Fruit fly (Drosophila melanogaster) whole organism, embryonic: ENCODE results near the gene CG5986.
A peak's percentile ranks its signal among the peaks of the same experiment; 100 is the strongest.

Experiments
- Abd-B ChIP-seq: fragments of 200-800 bp; sonication (Bioruptor generic); optimal IDR thresholded peaks from 2 replicates; lab custom pipeline; 2018; ENCODE audit warnings: missing biosample characterization, mild to moderate bottlenecking, missing genetic modification characterization, moderate library complexity
- Awh ChIP-seq: fragments of 200-800 bp; sonication (Bioruptor generic); IDR thresholded peaks from 2 replicates; pipeline ENCODE4, ENCODE4 v1.3.6; 2022; ENCODE audit warnings: missing biosample characterization, missing genetic modification characterization
- B-H1 ChIP-seq: fragments of 200-800 bp; sonication (Bioruptor generic); IDR thresholded peaks from 3 replicates; pipeline ENCODE4 v1.3.6; 2022; ENCODE audit warnings: missing biosample characterization, missing genetic modification characterization
- BtbVII ChIP-seq: fragments of 200-800 bp; sonication (Bioruptor generic); optimal IDR thresholded peaks from 3 replicates; lab custom pipeline; 2017; ENCODE audit warnings: missing biosample characterization, mild to moderate bottlenecking, missing genetic modification characterization
- CG11456 ChIP-seq: fragments of 200-800 bp; sonication (Bioruptor generic); IDR thresholded peaks from 3 replicates; pipeline ENCODE4 v1.3.6; 2022; ENCODE audit warnings: missing biosample characterization, missing genetic modification characterization
- CG11695 ChIP-seq: fragments of 200-800 bp; sonication (Bioruptor generic); IDR thresholded peaks from 3 replicates; pipeline ENCODE4 v1.3.6; 2022; ENCODE audit warnings: missing biosample characterization, missing genetic modification characterization
- CG12391 ChIP-seq: fragments of 200-800 bp; sonication (Bioruptor generic); optimal IDR thresholded peaks from 3 replicates; lab custom pipeline; 2018; ENCODE audit warnings: missing biosample characterization, mild to moderate bottlenecking, missing genetic modification characterization, moderate library complexity
- CG12744 ChIP-seq: fragments of 200-800 bp; sonication (Bioruptor generic); optimal IDR thresholded peaks from 2 replicates; lab custom pipeline; 2016; ENCODE audit warnings: missing biosample characterization, missing genetic modification characterization
- CG17359 ChIP-seq: fragments of 200-800 bp; sonication (Bioruptor generic); optimal IDR thresholded peaks from 3 replicates; lab custom pipeline; 2018; ENCODE audit warnings: missing biosample characterization, mild to moderate bottlenecking, missing genetic modification characterization, moderate library complexity
- CG18599 ChIP-seq: fragments of 200-800 bp; sonication (Bioruptor generic); optimal IDR thresholded peaks from 3 replicates; lab custom pipeline; 2017; ENCODE audit warnings: missing biosample characterization, missing genetic modification characterization, mild to moderate bottlenecking, moderate library complexity, missing genetic modification reagents
- CG31224 ChIP-seq: fragments of 200-800 bp; sonication (Bioruptor generic); IDR thresholded peaks from 2 replicates; pipeline ENCODE4 v1.3.6; 2022; ENCODE audit warnings: missing biosample characterization, missing genetic modification characterization
- CG32767 ChIP-seq: fragments of 200-800 bp; sonication (Bioruptor generic); IDR thresholded peaks from 2 replicates; pipeline ENCODE4 v1.3.6; 2022; ENCODE audit warnings: missing biosample characterization, missing genetic modification characterization
- CG3838 ChIP-seq: fragments of 200-800 bp; sonication (Bioruptor generic); optimal IDR thresholded peaks from 3 replicates; lab custom pipeline; 2016; ENCODE audit warnings: missing biosample characterization, missing genetic modification characterization
- CG42726 ChIP-seq: fragments of 200-800 bp; sonication (Bioruptor generic); IDR thresholded peaks from 2 replicates; pipeline ENCODE4 v1.3.6; 2022; ENCODE audit warnings: missing biosample characterization, missing genetic modification characterization; ENCODE audit not compliant: partially characterized antibody
- CG4854 ChIP-seq: fragments of 200-800 bp; sonication (Bioruptor generic); optimal IDR thresholded peaks from 2 replicates; lab custom pipeline; 2016; ENCODE audit warnings: missing biosample characterization, missing genetic modification characterization, inconsistent platforms
- CG6689 ChIP-seq: fragments of 200-800 bp; sonication (Bioruptor generic); IDR thresholded peaks from 2 replicates; pipeline ENCODE4 v1.3.6; 2022; ENCODE audit warnings: missing biosample characterization, missing genetic modification characterization
- CG7372 ChIP-seq: fragments of 200-800 bp; sonication (Bioruptor generic); IDR thresholded peaks from 2 replicates; pipeline ENCODE4 v1.3.6; 2022; ENCODE audit warnings: missing biosample characterization, missing genetic modification characterization
- D ChIP-seq, 2 experiments: fragments of 200-800 bp in 1 of 2; fragments of >200 bp in 1 of 2; sonication (Bioruptor generic) in 1 of 2; optimal IDR thresholded peaks; 2 replicates in 1 of 2; 3 replicates in 1 of 2; lab custom pipeline; 2017; ENCODE audit warnings: mild to moderate bottlenecking in 1 of 2, missing biosample characterization in 1 of 2, missing genetic modification characterization in 1 of 2, missing genetic modification reagents in 1 of 2
- E2f1 ChIP-seq: fragments of 200-800 bp; sonication (Bioruptor generic); IDR thresholded peaks from 2 replicates; pipeline ENCODE4 v1.3.6; 2022; ENCODE audit warnings: missing biosample characterization, missing genetic modification characterization
- HHEX ChIP-seq: fragments of 200-800 bp; sonication (Bioruptor generic); optimal IDR thresholded peaks from 3 replicates; lab custom pipeline; 2017; ENCODE audit warnings: missing biosample characterization, mild to moderate bottlenecking, missing genetic modification characterization, missing genetic modification reagents
- HLH3B ChIP-seq: fragments of 200-800 bp; sonication (Bioruptor generic); IDR thresholded peaks from 2 replicates; pipeline ENCODE4 v1.3.6; 2022; ENCODE audit warnings: missing biosample characterization, missing genetic modification characterization
- HLH54F ChIP-seq: fragments of 200-800 bp; sonication (Bioruptor generic); optimal IDR thresholded peaks from 3 replicates; lab custom pipeline; 2016; ENCODE audit warnings: missing biosample characterization, missing genetic modification characterization
- Lhr ChIP-seq: fragments of 200-800 bp; sonication (Bioruptor generic); optimal IDR thresholded peaks from 3 replicates; lab custom pipeline; 2017; ENCODE audit warnings: mild to moderate bottlenecking, missing biosample characterization, missing genetic modification reagents, missing genetic modification characterization
- MTF-1 ChIP-seq: fragments of 200-800 bp; sonication (Bioruptor generic); optimal IDR thresholded peaks from 2 replicates; lab custom pipeline; 2018; ENCODE audit warnings: missing biosample characterization, mild to moderate bottlenecking, missing genetic modification characterization, borderline replicate concordance
- Meics ChIP-seq: fragments of 200-800 bp; sonication (Bioruptor generic); optimal IDR thresholded peaks from 2 replicates; lab custom pipeline; 2017; ENCODE audit warnings: missing biosample characterization, mild to moderate bottlenecking, missing genetic modification characterization
- Myb ChIP-seq: fragments of 200-800 bp; sonication (Bioruptor generic); optimal IDR thresholded peaks from 2 replicates; lab custom pipeline; 2016; ENCODE audit warnings: missing biosample characterization, missing genetic modification characterization
- NC2α ChIP-seq: fragments of 200-800 bp; sonication (Bioruptor generic); optimal IDR thresholded peaks from 2 replicates; lab custom pipeline; 2016; ENCODE audit warnings: missing biosample characterization, missing genetic modification characterization
- Nf-YB ChIP-seq: fragments of 200-800 bp; sonication (Bioruptor generic); optimal IDR thresholded peaks from 3 replicates; lab custom pipeline; 2019; ENCODE audit warnings: missing biosample characterization, mild to moderate bottlenecking, missing genetic modification characterization, moderate library complexity
- Scr ChIP-seq: fragments of 200-800 bp; sonication (Bioruptor generic); IDR thresholded peaks from 2 replicates; pipeline ENCODE4 v1.3.6; 2022; ENCODE audit warnings: missing biosample characterization, missing genetic modification characterization; ENCODE audit not compliant: partially characterized antibody
- Taf1 ChIP-seq: fragments of 200-800 bp; sonication (Bioruptor generic); IDR thresholded peaks from 2 replicates; pipeline ENCODE4 v1.3.6; 2022; ENCODE audit warnings: missing biosample characterization, missing genetic modification characterization
- abd-A ChIP-seq: fragments of 200-800 bp; sonication (Bioruptor generic); optimal IDR thresholded peaks from 3 replicates; lab custom pipeline; 2019; ENCODE audit warnings: missing biosample characterization, mild to moderate bottlenecking, missing genetic modification characterization, moderate library complexity
- az2 ChIP-seq: fragments of 200-800 bp; sonication (Bioruptor generic); optimal IDR thresholded peaks from 3 replicates; lab custom pipeline; 2016; ENCODE audit warnings: missing biosample characterization, missing genetic modification characterization
- cg ChIP-seq: fragments of 200-800 bp; sonication (Bioruptor generic); optimal IDR thresholded peaks from 3 replicates; lab custom pipeline; 2019; ENCODE audit warnings: missing biosample characterization, mild to moderate bottlenecking, missing genetic modification characterization, moderate library complexity
- ci ChIP-seq: fragments of 200-800 bp; sonication (Bioruptor generic); IDR thresholded peaks from 3 replicates; pipeline ENCODE4 v1.3.6; 2022; ENCODE audit warnings: missing biosample characterization, missing genetic modification characterization
- esg ChIP-seq: fragments of 200-800 bp; sonication (Bioruptor generic); conservative IDR thresholded peaks from 2 replicates; pipeline ENCODE4 v1.3.6; 2022; ENCODE audit warnings: missing biosample characterization, missing genetic modification characterization
- eve ChIP-seq, 2 experiments: fragments of >200 bp; optimal IDR thresholded peaks; 2 replicates each; lab custom pipeline; 2017; ENCODE audit warnings: missing biosample characterization in 2 of 2, missing genetic modification characterization in 2 of 2
- gcm ChIP-seq: fragments of 200-800 bp; sonication (Bioruptor generic); optimal IDR thresholded peaks from 2 replicates; lab custom pipeline; 2019; ENCODE audit warnings: missing biosample characterization, mild to moderate bottlenecking, missing genetic modification characterization, moderate library complexity
- grau ChIP-seq: fragments of 200-800 bp; optimal IDR thresholded peaks from 3 replicates; lab custom pipeline; 2019; ENCODE audit warnings: missing biosample characterization, mild to moderate bottlenecking, missing genetic modification characterization, moderate library complexity
- gsb-n ChIP-seq: fragments of 200-800 bp; sonication (Bioruptor generic); optimal IDR thresholded peaks from 3 replicates; lab custom pipeline; 2018; ENCODE audit warnings: missing biosample characterization, mild to moderate bottlenecking, missing genetic modification characterization
- ham ChIP-seq: fragments of 200-800 bp; sonication (Bioruptor generic); IDR thresholded peaks from 2 replicates; pipeline ENCODE4 v1.3.6; 2022; ENCODE audit warnings: missing biosample characterization, missing genetic modification characterization
- kay ChIP-seq: fragments of 200-800 bp; sonication (Bioruptor generic); optimal IDR thresholded peaks from 2 replicates; lab custom pipeline; 2016; ENCODE audit warnings: missing biosample characterization, missing genetic modification characterization
- oc ChIP-seq: fragments of 200-800 bp; sonication (Bioruptor generic); optimal IDR thresholded peaks from 2 replicates; lab custom pipeline; 2018; ENCODE audit warnings: missing biosample characterization, mild to moderate bottlenecking, missing genetic modification characterization, moderate library complexity
- scrt ChIP-seq: fragments of 200-800 bp; sonication (Bioruptor generic); optimal IDR thresholded peaks from 2 replicates; lab custom pipeline; 2018; ENCODE audit warnings: missing biosample characterization, mild to moderate bottlenecking, missing genetic modification characterization, moderate library complexity
- slou ChIP-seq: fragments of 200-800 bp; sonication (Bioruptor generic); optimal IDR thresholded peaks from 3 replicates; lab custom pipeline; 2016; ENCODE audit warnings: missing biosample characterization, missing genetic modification characterization
- sna ChIP-seq: fragments of 200-800 bp; sonication (Bioruptor generic); IDR thresholded peaks from 2 replicates; pipeline ENCODE4 v1.3.6; 2022; ENCODE audit warnings: missing biosample characterization, missing genetic modification characterization; ENCODE audit not compliant: partially characterized antibody
- sug ChIP-seq: fragments of 200-800 bp; optimal IDR thresholded peaks from 2 replicates; lab custom pipeline; 2019; ENCODE audit warnings: missing biosample characterization, mild to moderate bottlenecking, missing genetic modification characterization, moderate library complexity
- tna ChIP-seq: fragments of 200-800 bp; sonication (Bioruptor generic); IDR thresholded peaks from 2 replicates; pipeline ENCODE4 v1.3.6; 2022; ENCODE audit warnings: missing biosample characterization, missing genetic modification characterization; ENCODE audit not compliant: partially characterized antibody
- unpg ChIP-seq: fragments of 200-800 bp; sonication (Bioruptor generic); optimal IDR thresholded peaks from 3 replicates; lab custom pipeline; 2018; ENCODE audit warnings: missing biosample characterization, mild to moderate bottlenecking, missing genetic modification characterization, moderate library complexity
- zen ChIP-seq: fragments of 200-800 bp; sonication (Bioruptor generic); optimal IDR thresholded peaks from 3 replicates; lab custom pipeline; 2018; ENCODE audit warnings: missing biosample characterization, mild to moderate bottlenecking, missing genetic modification characterization, moderate library complexity

The CG5986 gene

dm6 chr3R:24090143-24090542 lies 42.6 kb downstream of the CG5986 start:
- TF ChIP-seq CG4854 (no peak), eve (GFP tag; optimal IDR thresholded peaks at IDR 0.05; lab: Kevin White, UChicago) (peak in 1 of 2 experiments; percentile 12), CG12391 (tag; lab: Kevin White, UChicago) (no peak), Lhr (GFP tag; lab: Kevin White, UChicago) (no peak), CG11695 (no peak), CG3838 (GFP tag; lab: Kevin White, UChicago) (no peak), oc (tag; lab: Kevin White, UChicago) (peak; percentile 22), Meics (no peak), abd-A (tag; lab: Kevin White, UChicago) (peak; percentile 46), CG12744 (GFP tag; lab: Kevin White, UChicago) (no peak), Abd-B (GFP tag; lab: Kevin White, UChicago) (no peak), gsb-n (tag; lab: Kevin White, UChicago) (peak; percentile 55), Nf-YB (GFP tag; lab: Kevin White, UChicago) (no peak), sug (tag; lab: Kevin White, UChicago) (peak; percentile 10), CG7372 (GFP tag; lab: Robert Waterston, UW) (no peak), unpg (no peak), ham (no peak), B-H1 (GFP tag; lab: Robert Waterston, UW) (no peak), slou (GFP tag; lab: Kevin White, UChicago) (no peak)

- TF ChIP-seq CG18599 (peak; percentile 77), kay (GFP tag; lab: Kevin White, UChicago) (no peak), Awh (GFP tag; lab: Robert Waterston, UW) (no peak), Lhr (GFP tag; lab: Kevin White, UChicago) (no peak), Meics (peak; percentile 40), CG32767 (GFP tag; lab: Robert Waterston, UW) (no peak), zen (tag; lab: Kevin White, UChicago) (no peak), CG11456 (GFP tag; lab: Robert Waterston, UW) (0 out of 3 replicates have a peak, but pooled peaks have one; percentile 12), esg (GFP tag; lab: Robert Waterston, UW) (0 out of 2 replicates have a peak, but pooled peaks have one; percentile 21), MTF-1 (GFP tag; lab: Kevin White, UChicago) (no peak), HHEX (peak; percentile 1), Myb (GFP tag; lab: Kevin White, UChicago) (no peak), cg (no peak), NC2α (GFP tag; lab: Kevin White, UChicago) (no peak), Scr (no peak), az2 (GFP tag; lab: Kevin White, UChicago) (no peak), ci (no peak), scrt (GFP tag; lab: Kevin White, UChicago) (peak; percentile 33), CG31224 (GFP tag; lab: Robert Waterston, UW) (no peak), BtbVII (GFP tag; lab: Kevin White, UChicago) (no peak), sna (GFP tag; lab: Robert Waterston, UW) (no peak), CG42726 (GFP tag; lab: Robert Waterston, UW) (no peak), tna (GFP tag; lab: Robert Waterston, UW) (no peak), D (optimal IDR thresholded peaks at IDR 0.05; lab: Kevin White, UChicago) (no peak), D (GFP tag; optimal IDR thresholded peaks at IDR 0.05; lab: Kevin White, UChicago) (no peak), grau (peak; percentile 11), CG6689 (0 out of 2 replicates have a peak, but pooled peaks have one; percentile 21), gcm (GFP tag; lab: Kevin White, UChicago) (no peak), CG17359 (tag; lab: Kevin White, UChicago) (peak; percentile 7), Taf1 (GFP tag; lab: Robert Waterston, UW) (0 out of 2 replicates have a peak, but pooled peaks have one; percentile 12), HLH54F (GFP tag; lab: Kevin White, UChicago) (no peak), E2f1 (GFP tag; lab: Robert Waterston, UW) (no peak), HLH3B (GFP tag; lab: Robert Waterston, UW) (0 out of 2 replicates have a peak, but pooled peaks have one; percentile 18)
Observed at dm6 chr3R:24091653-24092052, 44.1 kb downstream of the CG5986 start.
